Worm (Caenorhabditis elegans) whole organism, L4/young adult: ENCODE data around the gene hap-1.
A peak's percentile ranks its signal among the peaks of the same experiment; 100 is the strongest.

Experiments used
- W03F9.2 ChIP-seq: fragments of 150-350 bp; optimal IDR thresholded peaks from 2 replicates; lab custom pipeline; 2014; ENCODE audit warnings: missing biosample characterization, missing genetic modification characterization
- him-1 ChIP-seq: sonication (generic microtip); optimal IDR thresholded peaks from 2 replicates; lab custom pipeline; 2016; ENCODE audit warnings: missing genotype, missing genetic modification reagents, missing genetic modification characterization, missing compliant biosample characterization

- TF ChIP-seq him-1 (tag; lab: Kevin White, UChicago) (peak; percentile 53), W03F9.2 (peak; percentile 23)
Measured at ce11 chrIII:5305725-5306124, 42.0 kb downstream of the hap-1 start.
